Worm (Caenorhabditis elegans): ENCODE results near the gene kin-15.

ce11 chrII:9470027-9470426, 36.5 kb upstream of the kin-15 start, which contains the start of gene T19H5.6:
- TF ChIP-seq mep-1 (tag; optimal IDR thresholded peaks at IDR 0.05), result no peak
- TF ChIP-seq lin-13 (tag; optimal IDR thresholded peaks at IDR 0.05), result no peak
- TF ChIP-seq ztf-11 (tag; optimal IDR thresholded peaks at IDR 0.05), result no peak
- no peak for TF ChIP-seq nhr-76 (tag; optimal IDR thresholded peaks at IDR 0.05)
- TF ChIP-seq ceh-83 (GFP tag; optimal IDR thresholded peaks at IDR 0.05), result no peak
- TF ChIP-seq pha-4 (tag; optimal IDR thresholded peaks at IDR 0.05), result no peak
- TF ChIP-seq mab-5 (tag; optimal IDR thresholded peaks at IDR 0.05), result no peak
- TF ChIP-seq lsy-2 (tag; optimal IDR thresholded peaks at IDR 0.05), result no peak
- TF ChIP-seq nhr-28 (tag; optimal IDR thresholded peaks at IDR 0.05), result no peak
- no peak for TF ChIP-seq unc-62 (GFP tag; optimal IDR thresholded peaks at IDR 0.05)
- no peak for TF ChIP-seq ceh-39 (tag; optimal IDR thresholded peaks at IDR 0.05)
- TF ChIP-seq ces-1 (GFP tag; optimal IDR thresholded peaks at IDR 0.05), result no peak
- no peak for TF ChIP-seq elt-1 (tag; optimal IDR thresholded peaks at IDR 0.05; ENCODE audit: borderline replicate concordance, insufficient read depth)
- TF ChIP-seq sem-2 (GFP tag; optimal IDR thresholded peaks at IDR 0.05), result no peak
